Fruit fly (Drosophila melanogaster): ENCODE data around the gene wol.
A peak's percentile ranks its signal among the peaks of the same experiment; 100 is the strongest.

Gene wol

DNA sequence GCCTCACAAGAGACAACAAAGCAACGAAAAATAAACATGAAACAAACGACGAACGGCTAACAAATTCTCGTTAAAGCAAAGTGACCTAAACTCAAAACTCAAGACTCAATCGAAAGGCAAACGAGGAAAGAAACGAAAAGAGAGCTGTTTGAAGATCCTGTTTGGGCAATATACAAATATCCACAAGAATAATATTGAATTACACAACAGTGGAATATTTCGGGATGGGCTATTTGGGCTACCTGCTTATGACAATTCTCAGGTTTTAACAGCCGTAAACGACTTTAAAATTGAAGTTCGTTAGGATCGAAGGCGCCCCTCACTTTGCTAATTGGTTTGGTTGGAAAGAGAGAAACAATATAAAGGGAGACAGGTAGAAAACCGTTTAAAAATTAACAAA, 26.5 kb downstream of the wol start (continued):
- TF ChIP-seq Dip3 (GFP tag; optimal IDR thresholded peaks at IDR 0.05) (no peak), CG12942 (GFP tag; optimal IDR thresholded peaks at IDR 0.05) (no peak), CG9437 (GFP tag; optimal IDR thresholded peaks at IDR 0.05) (no peak), lbe (GFP tag; optimal IDR thresholded peaks at IDR 0.05) (no peak), nerfin-1 (tag; optimal IDR thresholded peaks at IDR 0.05) (no peak), zen (tag; optimal IDR thresholded peaks at IDR 0.05) (peak; percentile 97), CG2889 (GFP tag; IDR thresholded peaks at IDR 0.05) (no peak), Lhr (GFP tag; optimal IDR thresholded peaks at IDR 0.05) (no peak), Nf-YC (tag; optimal IDR thresholded peaks at IDR 0.05) (no peak), disco-r (GFP tag; optimal IDR thresholded peaks at IDR 0.05) (no peak), B-H1 (GFP tag; IDR thresholded peaks at IDR 0.05) (no peak), CG14710 (tag; optimal IDR thresholded peaks at IDR 0.05) (peak; percentile 21), D (optimal IDR thresholded peaks at IDR 0.05) (no peak), D (GFP tag; optimal IDR thresholded peaks at IDR 0.05) (peak; percentile 19), row (GFP tag; IDR thresholded peaks at IDR 0.05) (no peak), Pdp1 (GFP tag; optimal IDR thresholded peaks at IDR 0.05) (peak in 1 of 2 experiments; percentile 43), dpn (GFP tag; optimal IDR thresholded peaks at IDR 0.05) (no peak), Xrp1 (GFP tag; IDR thresholded peaks at IDR 0.05) (peak; percentile 58), oc (tag; optimal IDR thresholded peaks at IDR 0.05) (peak; percentile 17), br (optimal IDR thresholded peaks at IDR 0.05) (no peak), CG9797 (GFP tag; optimal IDR thresholded peaks at IDR 0.05) (no peak), NfI (GFP tag; optimal IDR thresholded peaks at IDR 0.05) (no peak), ro (GFP tag; IDR thresholded peaks at IDR 0.05) (no peak), fu2 (GFP tag; optimal IDR thresholded peaks at IDR 0.05) (no peak), HLH3B (GFP tag; IDR thresholded peaks at IDR 0.05) (no peak), dan (GFP tag; IDR thresholded peaks at IDR 0.05) (no peak), CG10979 (tag; optimal IDR thresholded peaks at IDR 0.05) (no peak), CG15479 (GFP tag; optimal IDR thresholded peaks at IDR 0.05) (peak; percentile 92), TFAM (GFP tag; optimal IDR thresholded peaks at IDR 0.05) (no peak), Antp (GFP tag; optimal IDR thresholded peaks at IDR 0.05) (no peak), gro (GFP tag; optimal IDR thresholded peaks at IDR 0.05) (no peak), kah (GFP tag; optimal IDR thresholded peaks at IDR 0.05) (no peak), lola (GFP tag; optimal IDR thresholded peaks at IDR 0.05) (peak in 1 of 3 experiments; percentile 10), CG17328 (GFP tag; IDR thresholded peaks at IDR 0.05) (no peak), pros (GFP tag; optimal IDR thresholded peaks at IDR 0.05) (peak; percentile 27), CG2712 (tag; optimal IDR thresholded peaks at IDR 0.05) (no peak), CG12299 (tag; optimal IDR thresholded peaks at IDR 0.05) (no peak), Sry-β (GFP tag; optimal IDR thresholded peaks at IDR 0.05) (no peak), CG6175 (GFP tag; IDR thresholded peaks at IDR 0.05) (no peak), dimm (GFP tag; IDR thresholded peaks at IDR 0.05) (no peak), NFAT (GFP tag; IDR thresholded peaks at IDR 0.05) (no peak), tup (GFP tag; optimal IDR thresholded peaks at IDR 0.05) (no peak), sima (GFP tag; optimal IDR thresholded peaks at IDR 0.05) (no peak), Sox102F (GFP tag; optimal IDR thresholded peaks at IDR 0.05) (no peak), trh (GFP tag; optimal IDR thresholded peaks at IDR 0.05) (no peak), sqz (GFP tag; optimal IDR thresholded peaks at IDR 0.05) (no peak), CG10267 (tag; optimal IDR thresholded peaks at IDR 0.05) (no peak), tll (GFP tag; optimal IDR thresholded peaks at IDR 0.05) (peak in 1 of 2 experiments; percentile 98), Fer3 (tag; optimal IDR thresholded peaks at IDR 0.05) (no peak), CG8924 (tag; optimal IDR thresholded peaks at IDR 0.05) (peak; percentile 43), CG12071 (GFP tag; optimal IDR thresholded peaks at IDR 0.05) (no peak), otp (GFP tag; IDR thresholded peaks at IDR 0.05) (0 out of 3 replicates have a peak, but pooled peaks have one; percentile 36)
